Fruit fly (Drosophila melanogaster): ENCODE data around the gene Gtpx.

Gene Gtpx

DNA sequence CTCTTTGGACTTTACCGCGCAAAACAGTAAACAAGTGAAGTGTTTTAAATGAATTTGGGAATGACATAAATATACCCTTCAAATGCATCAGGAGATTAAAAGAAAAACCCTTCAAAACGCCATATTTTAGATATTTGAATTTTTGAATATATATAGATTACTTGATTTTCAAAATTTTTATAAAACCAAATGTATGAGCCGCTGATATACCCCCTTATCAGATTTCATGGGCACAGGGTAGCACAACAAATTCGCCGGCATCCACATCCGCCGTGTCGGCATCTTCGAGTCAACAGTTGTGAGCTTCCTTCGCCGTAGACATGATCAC, 51.9 kb downstream of the Gtpx start, which contains the start of gene Ids (continued):
- TF ChIP-seq CG14965 (GFP tag; optimal IDR thresholded peaks at IDR 0.05; ENCODE audit: borderline replicate concordance) (no peak), CG1792 (GFP tag; optimal IDR thresholded peaks at IDR 0.05) (no peak), chinmo (GFP tag; IDR thresholded peaks at IDR 0.05; ENCODE audit: partially characterized antibody) (no peak), peb (GFP tag; IDR thresholded peaks at IDR 0.05) (peak; percentile 35; the same call in 1 of the 2 replicates), CG15696 (tag; optimal IDR thresholded peaks at IDR 0.05) (no peak), mld (GFP tag; IDR thresholded peaks at IDR 0.05; ENCODE audit: partially characterized antibody) (no peak), CG11398 (GFP tag; optimal IDR thresholded peaks at IDR 0.05) (no peak), CG32767 (GFP tag; IDR thresholded peaks at IDR 0.05) (peak; percentile 76), hbn (GFP tag; IDR thresholded peaks at IDR 0.05; ENCODE audit: partially characterized antibody) (no peak), CG11085 (GFP tag; IDR thresholded peaks at IDR 0.05) (no peak), bsh (GFP tag; optimal IDR thresholded peaks at IDR 0.05) (peak; percentile 7 to 77), jumu (GFP tag; optimal IDR thresholded peaks at IDR 0.05) (no peak), ham (GFP tag; IDR thresholded peaks at IDR 0.05) (no peak), pb (GFP tag; optimal IDR thresholded peaks at IDR 0.05) (no peak), pan (optimal IDR thresholded peaks at IDR 0.05) (no peak), pan (GFP tag; optimal IDR thresholded peaks at IDR 0.05 in 1 of 2, IDR thresholded peaks at IDR 0.05 in 1 of 2) (peak in 1 of 2 experiments; percentile 82), CG11723 (GFP tag; optimal IDR thresholded peaks at IDR 0.05) (peak; percentile 30), Fer2 (tag; optimal IDR thresholded peaks at IDR 0.05) (no peak), cas (GFP tag; IDR thresholded peaks at IDR 0.05) (peak; percentile 58; the same call in 1 of the 2 replicates), lov (optimal IDR thresholded peaks at IDR 0.05) (no peak), lov (GFP tag; IDR thresholded peaks at IDR 0.05) (peak; percentile 72; the same call in 1 of the 3 replicates), C15 (GFP tag; IDR thresholded peaks at IDR 0.05) (0 out of 3 replicates have a peak, but pooled peaks have one; percentile 35), Nf-YA (GFP tag; IDR thresholded peaks at IDR 0.05) (peak; percentile 52; the same call in 1 of the 2 replicates), BtbVII (GFP tag; optimal IDR thresholded peaks at IDR 0.05) (peak; percentile 70), fd64A (GFP tag; optimal IDR thresholded peaks at IDR 0.05) (no peak), HmgD (GFP tag; optimal IDR thresholded peaks at IDR 0.05) (no peak), CG11695 (GFP tag; IDR thresholded peaks at IDR 0.05) (peak; percentile 77; the same call in 2 of the 3 replicates), MESR4 (GFP tag; optimal IDR thresholded peaks at IDR 0.05) (no peak), CG5180 (GFP tag; optimal IDR thresholded peaks at IDR 0.05) (no peak), eyg (GFP tag; optimal IDR thresholded peaks at IDR 0.05) (no peak), crol (GFP tag; IDR thresholded peaks at IDR 0.05) (peak; percentile 41; the same call in 1 of the 2 replicates), Vsx1 (GFP tag; optimal IDR thresholded peaks at IDR 0.05) (no peak), Nf-YB (GFP tag; optimal IDR thresholded peaks at IDR 0.05) (peak; percentile 25), grau (tag; optimal IDR thresholded peaks at IDR 0.05) (peak; percentile 47), CG10654 (GFP tag; optimal IDR thresholded peaks at IDR 0.05) (peak; percentile 47), CG1832 (GFP tag; optimal IDR thresholded peaks at IDR 0.05) (no peak), dmrt11E (tag; optimal IDR thresholded peaks at IDR 0.05) (peak; percentile 48), CG10267 (tag; optimal IDR thresholded peaks at IDR 0.05) (peak; percentile 33), lbe (GFP tag; optimal IDR thresholded peaks at IDR 0.05) (peak; percentile 27), CG14441 (GFP tag; IDR thresholded peaks at IDR 0.05) (peak; percentile 86), ewg (GFP tag; optimal IDR thresholded peaks at IDR 0.05) (peak; percentile 21), Hr39 (optimal IDR thresholded peaks at IDR 0.05) (no peak), Fer1 (GFP tag; optimal IDR thresholded peaks at IDR 0.05) (peak; percentile 69), salm (tag; optimal IDR thresholded peaks at IDR 0.05) (peak; percentile 16), Chrac-16 (GFP tag; optimal IDR thresholded peaks at IDR 0.05) (peak; percentile 58), CG1529 (GFP tag; optimal IDR thresholded peaks at IDR 0.05) (peak; percentile 21), CG8281 (tag; optimal IDR thresholded peaks at IDR 0.05) (peak; percentile 29), tap (tag; optimal IDR thresholded peaks at IDR 0.05) (peak; percentile 28), HmgZ (tag; optimal IDR thresholded peaks at IDR 0.05) (peak; percentile 41), trh (GFP tag; optimal IDR thresholded peaks at IDR 0.05) (peak; percentile 11), gsb (GFP tag; IDR thresholded peaks at IDR 0.05) (0 out of 2 replicates have a peak, but pooled peaks have one; percentile 36)
